Fruit fly (Drosophila melanogaster): Measurements from ENCODE around the gene CG17568.

CG17568 gene

dm6 chr2L:19134366-19134689 lies 47.2 kb downstream of the CG17568 start:
- TF ChIP-seq CG3281 (GFP tag; optimal IDR thresholded peaks at IDR 0.05) (no peak), Med (GFP tag) (peak; percentile 71), ab (GFP tag; optimal IDR thresholded peaks at IDR 0.05) (no peak), chinmo (GFP tag; IDR thresholded peaks at IDR 0.05; ENCODE audit: partially characterized antibody) (peak; percentile 51; the same call in 2 of the 4 replicates), Sox100B (GFP tag; optimal IDR thresholded peaks at IDR 0.05) (peak; percentile 24), stc (GFP tag; IDR thresholded peaks at IDR 0.05) (no peak), CG31365 (tag; optimal IDR thresholded peaks at IDR 0.05) (no peak), Fer2 (tag; optimal IDR thresholded peaks at IDR 0.05) (no peak), CG11560 (tag; IDR thresholded peaks at IDR 0.05) (no peak), Six4 (GFP tag; optimal IDR thresholded peaks at IDR 0.05) (no peak), en (GFP tag; optimal IDR thresholded peaks at IDR 0.05) (no peak), nom (GFP tag; optimal IDR thresholded peaks at IDR 0.05) (no peak), aop (GFP tag; IDR thresholded peaks at IDR 0.05) (no peak), CG2199 (GFP tag; IDR thresholded peaks at IDR 0.05) (peak; percentile 58; the same call in 2 of the 3 replicates), Pdp1 (GFP tag; optimal IDR thresholded peaks at IDR 0.05) (no peak), kni (GFP tag; optimal IDR thresholded peaks at IDR 0.05) (no peak), CG14860 (GFP tag; IDR thresholded peaks at IDR 0.05; ENCODE audit: partially characterized antibody) (no peak), ken (GFP tag; IDR thresholded peaks at IDR 0.05) (no peak), Eip74EF (GFP tag; optimal IDR thresholded peaks at IDR 0.05) (peak in 1 of 2 experiments; percentile 80), esg (GFP tag; conservative IDR thresholded peaks at IDR 0.05) (no peak), amos (GFP tag; IDR thresholded peaks at IDR 0.05; ENCODE audit: partially characterized antibody) (no peak), CG17328 (GFP tag; IDR thresholded peaks at IDR 0.05) (no peak), lmd (GFP tag; IDR thresholded peaks at IDR 0.05) (no peak), Ets97D (GFP tag; optimal IDR thresholded peaks at IDR 0.05) (no peak), tin (GFP tag; optimal IDR thresholded peaks at IDR 0.05) (no peak), salm (tag; optimal IDR thresholded peaks at IDR 0.05) (no peak), Dbx (GFP tag; IDR thresholded peaks at IDR 0.05) (no peak), p53 (GFP tag; optimal IDR thresholded peaks at IDR 0.05) (no peak), CG32532 (GFP tag; IDR thresholded peaks at IDR 0.05) (no peak), CG15696 (tag; optimal IDR thresholded peaks at IDR 0.05) (no peak), CG17568 (GFP tag; optimal IDR thresholded peaks at IDR 0.05) (no peak), dati (GFP tag; IDR thresholded peaks at IDR 0.05) (no peak), ssp (GFP tag; IDR thresholded peaks at IDR 0.05) (no peak), B-H1 (GFP tag; IDR thresholded peaks at IDR 0.05) (no peak), ro (GFP tag; IDR thresholded peaks at IDR 0.05) (no peak), Hr78 (GFP tag; optimal IDR thresholded peaks at IDR 0.05) (no peak), Bteb2 (GFP tag; optimal IDR thresholded peaks at IDR 0.05) (no peak), Neu2 (GFP tag; optimal IDR thresholded peaks at IDR 0.05; ENCODE audit: borderline replicate concordance) (no peak), ranshi (GFP tag; IDR thresholded peaks at IDR 0.05) (no peak), Taf1 (GFP tag; IDR thresholded peaks at IDR 0.05) (no peak), rib (GFP tag; IDR thresholded peaks at IDR 0.05) (0 out of 2 replicates have a peak, but pooled peaks have one; percentile 22), phol (tag; optimal IDR thresholded peaks at IDR 0.05) (no peak), BEAF-32 (GFP tag; optimal IDR thresholded peaks at IDR 0.05) (no peak), CG6654 (GFP tag; optimal IDR thresholded peaks at IDR 0.05) (no peak), sim (GFP tag; IDR thresholded peaks at IDR 0.05) (no peak), CrebB (tag; optimal IDR thresholded peaks at IDR 0.05) (no peak), fru (optimal IDR thresholded peaks at IDR 0.05) (no peak), ind (GFP tag; optimal IDR thresholded peaks at IDR 0.05) (no peak), vvl (GFP tag; IDR thresholded peaks at IDR 0.05) (peak; percentile 56), gem (tag; optimal IDR thresholded peaks at IDR 0.05) (no peak), CG4730 (GFP tag; IDR thresholded peaks at IDR 0.05) (no peak), CG33213 (GFP tag; optimal IDR thresholded peaks at IDR 0.05) (no peak), CTCF (GFP tag; optimal IDR thresholded peaks at IDR 0.05) (no peak)
